Fruit fly (Drosophila melanogaster): ENCODE data around the gene CG15167.

Gene CG15167

DNA sequence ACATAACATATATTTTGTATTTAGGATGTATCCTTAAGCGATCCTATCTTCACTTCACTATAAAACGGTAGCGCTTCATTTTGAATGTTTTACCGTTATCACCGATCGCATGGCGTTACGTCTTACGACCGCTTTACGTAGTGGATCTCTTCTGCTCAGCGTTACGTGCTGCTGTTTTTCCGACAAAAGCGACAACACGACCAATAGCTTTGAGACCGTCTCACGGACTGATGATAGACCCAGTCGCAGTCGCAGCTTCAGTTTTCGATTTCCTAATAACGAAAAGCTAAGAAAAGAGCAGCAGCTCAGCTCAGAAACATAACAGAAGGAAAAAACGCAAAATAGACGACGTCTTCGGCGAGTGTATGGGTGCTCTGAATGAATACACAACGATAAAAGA, 7.9 kb upstream of the CG15167 start, which contains the start of gene CG10348 (continued):
- TF ChIP-seq Elba2 (GFP tag; optimal IDR thresholded peaks at IDR 0.05) (no peak), chn (GFP tag; optimal IDR thresholded peaks at IDR 0.05) (no peak), Sox102F (GFP tag; optimal IDR thresholded peaks at IDR 0.05) (no peak), CG3847 (GFP tag; IDR thresholded peaks at IDR 0.05) (no peak), gt (GFP tag; IDR thresholded peaks at IDR 0.05) (no peak), CG9437 (GFP tag; optimal IDR thresholded peaks at IDR 0.05) (peak; percentile 98), CG2678 (tag; optimal IDR thresholded peaks at IDR 0.05) (no peak), Vsx1 (GFP tag; optimal IDR thresholded peaks at IDR 0.05) (no peak), btn (GFP tag; optimal IDR thresholded peaks at IDR 0.05) (no peak), E2f1 (GFP tag; IDR thresholded peaks at IDR 0.05) (no peak), CG13123 (GFP tag; optimal IDR thresholded peaks at IDR 0.05) (no peak), crc (GFP tag; optimal IDR thresholded peaks at IDR 0.05) (no peak), CG8924 (tag; optimal IDR thresholded peaks at IDR 0.05) (no peak), cad (GFP tag; optimal IDR thresholded peaks at IDR 0.05) (no peak), CG7372 (GFP tag; IDR thresholded peaks at IDR 0.05) (no peak), sna (GFP tag; IDR thresholded peaks at IDR 0.05; ENCODE audit: partially characterized antibody) (no peak), Jarid2 (GFP tag; optimal IDR thresholded peaks at IDR 0.05) (peak; percentile 55), inv (GFP tag; IDR thresholded peaks at IDR 0.05; ENCODE audit: partially characterized antibody) (no peak), CG7928 (GFP tag; optimal IDR thresholded peaks at IDR 0.05) (no peak), klu (GFP tag; IDR thresholded peaks at IDR 0.05) (no peak), row (GFP tag; IDR thresholded peaks at IDR 0.05) (no peak), CG7357 (GFP tag; IDR thresholded peaks at IDR 0.05) (no peak), zf30C (GFP tag; optimal IDR thresholded peaks at IDR 0.05) (peak; percentile 43), amos (GFP tag; IDR thresholded peaks at IDR 0.05; ENCODE audit: partially characterized antibody) (no peak), Scr (GFP tag; IDR thresholded peaks at IDR 0.05; ENCODE audit: partially characterized antibody) (no peak), CG6791 (GFP tag; IDR thresholded peaks at IDR 0.05; ENCODE audit: partially characterized antibody) (0 out of 3 replicates have a peak, but pooled peaks have one; percentile 21)

DNA sequence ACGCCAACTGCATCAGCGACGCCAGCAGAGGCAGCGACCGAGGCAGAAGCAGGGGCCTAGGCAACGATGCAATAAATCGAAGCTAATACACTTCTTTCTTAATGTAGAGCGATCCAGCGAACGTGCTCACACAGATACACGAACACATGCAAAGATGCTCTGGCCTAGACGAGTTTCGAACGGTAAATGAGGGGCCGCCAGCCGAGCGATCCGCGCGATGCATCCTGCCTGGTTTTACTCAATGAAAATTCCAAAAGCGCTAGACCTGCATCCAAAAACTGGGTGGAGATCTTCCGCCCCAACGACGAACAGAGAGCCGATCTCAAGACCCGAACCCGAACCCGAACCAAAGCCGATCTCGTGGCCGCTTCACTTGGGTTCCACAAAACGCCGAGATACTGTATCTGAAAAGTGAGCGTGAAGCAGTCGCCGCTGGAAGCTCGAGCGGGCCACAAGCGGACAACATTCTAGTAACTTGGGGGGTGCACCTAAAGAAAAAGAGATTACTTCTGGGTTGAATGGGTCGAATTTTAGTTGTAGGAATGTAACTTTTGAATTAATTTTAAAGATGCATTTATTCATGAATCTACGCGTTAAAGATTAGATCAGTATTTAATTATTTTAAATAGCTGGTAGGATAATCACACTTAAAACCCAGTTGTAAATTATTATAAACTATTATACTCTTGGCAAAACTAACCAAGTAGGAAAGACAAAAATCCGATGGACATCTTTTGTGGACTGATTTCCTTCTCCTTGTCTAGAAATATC, 7.2 kb upstream of the CG15167 start:
- TF ChIP-seq Nf-YB (GFP tag; optimal IDR thresholded peaks at IDR 0.05) (peak; percentile 68), ato (GFP tag; IDR thresholded peaks at IDR 0.05; ENCODE audit: partially characterized antibody) (0 out of 2 replicates have a peak, but pooled peaks have one; percentile 26), tin (GFP tag; optimal IDR thresholded peaks at IDR 0.05) (no peak), gem (tag; optimal IDR thresholded peaks at IDR 0.05) (peak; percentile 17), chm (GFP tag; IDR thresholded peaks at IDR 0.05) (peak; percentile 47), Jarid2 (GFP tag; optimal IDR thresholded peaks at IDR 0.05) (peak; percentile 92), schlank (tag; optimal IDR thresholded peaks at IDR 0.05) (no peak), Nf-YC (tag; optimal IDR thresholded peaks at IDR 0.05) (peak; percentile 57), Opbp (GFP tag; IDR thresholded peaks at IDR 0.05; ENCODE audit: partially characterized antibody) (peak; percentile 5; the same call in 1 of the 3 replicates), CG30020 (tag; optimal IDR thresholded peaks at IDR 0.05) (no peak), pros (GFP tag; optimal IDR thresholded peaks at IDR 0.05) (peak; percentile 60), zen2 (GFP tag; IDR thresholded peaks at IDR 0.05; ENCODE audit: partially characterized antibody) (no peak), CG2202 (tag; optimal IDR thresholded peaks at IDR 0.05) (no peak), mirr (GFP tag; optimal IDR thresholded peaks at IDR 0.05) (no peak), CG12769 (tag; optimal IDR thresholded peaks at IDR 0.05) (peak; percentile 24), CG7357 (GFP tag; IDR thresholded peaks at IDR 0.05) (no peak), Dip3 (GFP tag; optimal IDR thresholded peaks at IDR 0.05) (no peak), CG6791 (GFP tag; IDR thresholded peaks at IDR 0.05; ENCODE audit: partially characterized antibody) (0 out of 3 replicates have a peak, but pooled peaks have one; percentile 18), Lim3 (GFP tag; IDR thresholded peaks at IDR 0.05) (no peak), crp (GFP tag; optimal IDR thresholded peaks at IDR 0.05) (no peak), gcm (GFP tag; optimal IDR thresholded peaks at IDR 0.05) (peak; percentile 17), chinmo (GFP tag; IDR thresholded peaks at IDR 0.05; ENCODE audit: partially characterized antibody) (peak; percentile 97), ara (GFP tag; IDR thresholded peaks at IDR 0.05) (0 out of 2 replicates have a peak, but pooled peaks have one; percentile 5), grn (GFP tag; optimal IDR thresholded peaks at IDR 0.05) (no peak), CG6683 (GFP tag; optimal IDR thresholded peaks at IDR 0.05) (no peak)
